Worm (Caenorhabditis elegans) whole organism, L1 larva: ENCODE data around the gene acbp-4.

Source experiments
- aly-2 ChIP-seq: fragments of 150-350 bp; optimal IDR thresholded peaks from 2 replicates; lab custom pipeline; 2014; ENCODE audit warnings: missing biosample characterization, missing genetic modification characterization
- blmp-1 ChIP-seq: fragments of 150-350 bp; optimal IDR thresholded peaks from 2 replicates; lab custom pipeline; 2014; ENCODE audit warnings: missing biosample characterization, missing genetic modification characterization
- ceh-82 ChIP-seq, 3 experiments: fragments of 150-350 bp in 1 of 3; sonication (generic microtip) in 2 of 3; optimal IDR thresholded peaks; 2 replicates each; lab custom pipeline; 2014 to 2017; ENCODE audit warnings: missing biosample characterization in 3 of 3, missing genetic modification characterization in 3 of 3
- ces-1 ChIP-seq: fragments of 150-350 bp; optimal IDR thresholded peaks from 2 replicates; lab custom pipeline; 2014; ENCODE audit warnings: missing biosample characterization, missing genetic modification reagents, missing genetic modification characterization
- dpl-1 ChIP-seq, 3 experiments: fragments of 150-350 bp in 2 of 3; sonication (generic microtip) in 1 of 3; optimal IDR thresholded peaks; 2 replicates each; lab custom pipeline; 2014 to 2017; ENCODE audit warnings: missing biosample characterization in 3 of 3, missing genetic modification characterization in 3 of 3, missing genetic modification reagents in 3 of 3
- efl-1 ChIP-seq, 4 experiments: fragments of 150-350 bp; optimal IDR thresholded peaks in 3 of 4; peaks in 1 of 4; 1 replicate in 1 of 4; 2 replicates in 3 of 4; lab custom pipeline; 2014; ENCODE audit warnings: missing biosample characterization in 2 of 4, missing genetic modification characterization in 2 of 4, missing genetic modification reagents in 2 of 4
- egl-13 ChIP-seq: sonication (generic microtip); optimal IDR thresholded peaks from 2 replicates; lab custom pipeline; 2016; ENCODE audit warnings: missing genotype, missing genetic modification reagents, missing genetic modification characterization, missing compliant biosample characterization
- egl-27 ChIP-seq, 2 experiments: fragments of 150-350 bp in 1 of 2; sonication (generic microtip); optimal IDR thresholded peaks; 3 replicates each; lab custom pipeline; 2017 to 2018; ENCODE audit warnings: missing biosample characterization in 2 of 2, missing genetic modification characterization in 2 of 2, missing genetic modification reagents in 2 of 2
- elt-3 ChIP-seq, 6 experiments: fragments of 150-350 bp in 1 of 6; sonication (generic microtip); optimal IDR thresholded peaks; 2 replicates each; lab custom pipeline; 2017 to 2018; ENCODE audit warnings: missing biosample characterization in 6 of 6, missing genetic modification characterization in 6 of 6, inconsistent platforms in 1 of 6
- fkh-4 ChIP-seq: sonication (generic microtip); optimal IDR thresholded peaks from 2 replicates; lab custom pipeline; 2016; ENCODE audit warnings: missing compliant biosample characterization, missing genetic modification characterization, borderline replicate concordance
- fos-1 ChIP-seq: fragments of 150-350 bp; optimal IDR thresholded peaks from 2 replicates; lab custom pipeline; 2014; ENCODE audit warnings: missing biosample characterization, missing genetic modification characterization
- hlh-17 ChIP-seq: fragments of 200-800 bp; sonication (Bioruptor generic); optimal IDR thresholded peaks from 2 replicates; lab custom pipeline; 2018; ENCODE audit warnings: missing genetic modification characterization, mild to moderate bottlenecking, missing compliant biosample characterization, moderate library complexity, borderline replicate concordance
- hpl-2 ChIP-seq: fragments of 150-350 bp; optimal IDR thresholded peaks from 2 replicates; lab custom pipeline; 2014; ENCODE audit warnings: missing biosample characterization, missing genetic modification reagents, missing genetic modification characterization
- irx-1 ChIP-seq: sonication (generic microtip); optimal IDR thresholded peaks from 2 replicates; lab custom pipeline; 2016; ENCODE audit warnings: missing genetic modification characterization, missing compliant biosample characterization
- lin-13 ChIP-seq: fragments of 150-350 bp; optimal IDR thresholded peaks from 2 replicates; lab custom pipeline; 2014; ENCODE audit warnings: missing biosample characterization, missing genetic modification reagents, missing genetic modification characterization
- lin-14 ChIP-seq: fragments of 200-800 bp; sonication (Bioruptor generic); optimal IDR thresholded peaks from 2 replicates; lab custom pipeline; 2018; ENCODE audit warnings: mild to moderate bottlenecking, missing genetic modification characterization, moderate library complexity, missing compliant biosample characterization
- lin-35 ChIP-seq, 2 experiments: fragments of 150-350 bp; optimal IDR thresholded peaks; 2 replicates each; lab custom pipeline; 2014; ENCODE audit warnings: missing biosample characterization in 2 of 2, missing genetic modification characterization in 2 of 2, missing genetic modification reagents in 2 of 2
- lir-3 ChIP-seq: sonication (generic microtip); optimal IDR thresholded peaks from 2 replicates; lab custom pipeline; 2016; ENCODE audit warnings: mild to moderate bottlenecking, missing genetic modification characterization, moderate library complexity, missing compliant biosample characterization; ENCODE audit not compliant: poor library complexity
- lsy-2 ChIP-seq, 2 experiments: fragments of 150-350 bp; optimal IDR thresholded peaks; 2 replicates each; lab custom pipeline; 2014; ENCODE audit warnings: missing biosample characterization in 2 of 2, missing genetic modification characterization in 2 of 2
- mep-1 ChIP-seq: fragments of 150-350 bp; optimal IDR thresholded peaks from 2 replicates; lab custom pipeline; 2014; ENCODE audit warnings: missing biosample characterization, missing genetic modification characterization
- nhr-11 ChIP-seq: fragments of 150-350 bp; optimal IDR thresholded peaks from 2 replicates; lab custom pipeline; 2014; ENCODE audit warnings: missing biosample characterization, missing genetic modification characterization
- nhr-20 ChIP-seq: sonication (generic microtip); optimal IDR thresholded peaks from 2 replicates; lab custom pipeline; 2016; ENCODE audit warnings: mild to moderate bottlenecking, missing genetic modification characterization, missing compliant biosample characterization
- nhr-237 ChIP-seq: fragments of 150-350 bp; optimal IDR thresholded peaks from 2 replicates; lab custom pipeline; 2014; ENCODE audit warnings: missing biosample characterization, missing genetic modification characterization
- nhr-47 ChIP-seq: sonication (generic microtip); optimal IDR thresholded peaks from 2 replicates; lab custom pipeline; 2016; ENCODE audit warnings: mild to moderate bottlenecking, missing genetic modification characterization, moderate library complexity, missing compliant biosample characterization
- nhr-71 ChIP-seq: sonication (generic microtip); optimal IDR thresholded peaks from 2 replicates; lab custom pipeline; 2016; ENCODE audit warnings: mild to moderate bottlenecking, missing genetic modification characterization, moderate library complexity, missing compliant biosample characterization
- nhr-77 ChIP-seq: fragments of 150-350 bp; optimal IDR thresholded peaks from 2 replicates; lab custom pipeline; 2014; ENCODE audit warnings: missing biosample characterization, missing genetic modification characterization
- nhr-85 ChIP-seq: sonication (generic microtip); peaks from one replicate; lab custom pipeline; 2016; ENCODE audit warnings: missing genetic modification characterization, inconsistent platforms, missing compliant biosample characterization
- nhr-90 ChIP-seq: sonication (generic microtip); optimal IDR thresholded peaks from 2 replicates; lab custom pipeline; 2016; ENCODE audit warnings: mild to moderate bottlenecking, missing genetic modification characterization, missing compliant biosample characterization; ENCODE audit not compliant: poor library complexity
- pag-3 ChIP-seq: sonication (generic microtip); optimal IDR thresholded peaks from 2 replicates; lab custom pipeline; 2017; ENCODE audit warnings: missing genetic modification characterization, mild to moderate bottlenecking, missing compliant biosample characterization, antibody characterized with exemption, borderline replicate concordance; ENCODE audit not compliant: insufficient read depth
- pqm-1 ChIP-seq: sonication (generic microtip); optimal IDR thresholded peaks from 3 replicates; lab custom pipeline; 2017; ENCODE audit warnings: missing biosample characterization, missing genetic modification characterization
- rnt-1 ChIP-seq: sonication (generic microtip); optimal IDR thresholded peaks from 2 replicates; lab custom pipeline; 2016; ENCODE audit warnings: mild to moderate bottlenecking, missing genetic modification characterization, moderate library complexity, missing compliant biosample characterization
- skn-1 ChIP-seq: fragments of 150-350 bp; optimal IDR thresholded peaks from 2 replicates; lab custom pipeline; 2014; ENCODE audit warnings: missing biosample characterization, missing genetic modification characterization
- snpc-4 ChIP-seq: fragments of 150-350 bp; optimal IDR thresholded peaks from 2 replicates; lab custom pipeline; 2014; ENCODE audit warnings: missing biosample characterization, missing genetic modification characterization
- snu-23 ChIP-seq: sonication (generic microtip); optimal IDR thresholded peaks from 2 replicates; lab custom pipeline; 2016; ENCODE audit warnings: missing genetic modification characterization, missing compliant biosample characterization
- sptf-1 ChIP-seq: fragments of 150-350 bp; optimal IDR thresholded peaks from 2 replicates; lab custom pipeline; 2014; ENCODE audit warnings: missing biosample characterization, missing genetic modification characterization
- sup-37 ChIP-seq: fragments of 200-800 bp; sonication (Bioruptor generic); optimal IDR thresholded peaks from 2 replicates; lab custom pipeline; 2018; ENCODE audit warnings: mild to moderate bottlenecking, missing genetic modification characterization, missing compliant biosample characterization
- tbx-2 ChIP-seq: sonication (generic microtip); optimal IDR thresholded peaks from 2 replicates; lab custom pipeline; 2016; ENCODE audit warnings: missing genetic modification characterization, missing compliant biosample characterization
- tlp-1 ChIP-seq: fragments of 150-350 bp; optimal IDR thresholded peaks from 2 replicates; lab custom pipeline; 2014; ENCODE audit warnings: missing biosample characterization, missing genetic modification characterization
- vab-15 ChIP-seq: sonication (generic microtip); optimal IDR thresholded peaks from 2 replicates; lab custom pipeline; 2017; ENCODE audit warnings: missing genotype, mild to moderate bottlenecking, missing genetic modification characterization, missing compliant biosample characterization
- zag-1 ChIP-seq: fragments of 150-350 bp; optimal IDR thresholded peaks from 2 replicates; lab custom pipeline; 2014; ENCODE audit warnings: missing biosample characterization, missing genetic modification characterization
- ztf-11 ChIP-seq, 2 experiments: sonication (generic microtip); optimal IDR thresholded peaks; 2 replicates each; lab custom pipeline; 2016 to 2017; ENCODE audit warnings: missing genetic modification characterization in 2 of 2, missing biosample characterization in 1 of 2, missing compliant biosample characterization in 1 of 2
- ztf-4 ChIP-seq: fragments of 150-350 bp; optimal IDR thresholded peaks from 2 replicates; lab custom pipeline; 2014; ENCODE audit warnings: missing biosample characterization, missing genetic modification characterization

acbp-4 gene

DNA sequence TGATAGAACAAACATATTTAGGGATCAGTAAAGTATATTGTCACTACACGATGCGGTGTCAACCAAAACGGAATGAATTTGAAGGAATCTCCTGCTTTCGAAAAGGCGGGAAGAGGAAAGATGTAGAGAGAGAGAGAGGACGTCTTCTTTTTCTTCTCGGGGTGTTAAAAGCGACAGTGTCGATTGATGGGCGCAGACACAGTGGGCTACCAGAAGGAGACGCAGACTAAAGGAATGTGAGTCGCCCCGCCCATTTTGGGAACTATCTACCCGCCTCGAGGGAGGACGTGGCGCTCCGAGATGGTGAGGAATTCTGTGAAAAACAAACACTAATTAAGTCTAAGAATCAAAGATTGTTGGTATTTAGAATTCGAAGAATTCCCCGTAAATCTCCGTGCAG, 9.4 kb downstream of the acbp-4 start, which contains the start of the genes B0361.14 and B0361.9:
B0361.14 (minus strand) TSS at position 66 of the 400 bp plus-strand sequence.
B0361.9 (minus strand) TSS at position 166 of the 400 bp plus-strand sequence.
- TF ChIP-seq lsy-2 (tag; optimal IDR thresholded peaks at IDR 0.05; lab: Kevin White, UChicago) (peak in 1 of 2 experiments; percentile 28), blmp-1 (tag; lab: Kevin White, UChicago) (peak; percentile 94), efl-1 (optimal IDR thresholded peaks at IDR 0.05; lab: Kevin White, UChicago) (no peak), efl-1 (GFP tag; optimal IDR thresholded peaks at IDR 0.05 in 1 of 2; lab: Kevin White, UChicago) (peak in 1 of 2 experiments; percentile 84), nhr-85 (peak; percentile 67), rnt-1 (peak; percentile 0), lin-35 (GFP tag; optimal IDR thresholded peaks at IDR 0.05; lab: Kevin White, UChicago) (peak in 1 of 2 experiments; percentile 20), snu-23 (GFP tag; lab: Kevin White, UChicago) (peak; percentile 33), lin-14 (peak; percentile 41), nhr-71 (tag; lab: Kevin White, UChicago) (peak; percentile 25), ztf-4 (tag; lab: Kevin White, UChicago) (no peak), ztf-11 (tag; optimal IDR thresholded peaks at IDR 0.05; lab: Kevin White, UChicago) (no peak), nhr-20 (tag; lab: Kevin White, UChicago) (peak; percentile 47), nhr-11 (tag; lab: Kevin White, UChicago) (no peak), elt-3 (tag; optimal IDR thresholded peaks at IDR 0.05; lab: Kevin White, UChicago) (peak in 2 of 6 experiments; percentile 13 to 26), mep-1 (peak; percentile 1), lin-13 (no peak), irx-1 (tag; lab: Kevin White, UChicago) (no peak)

DNA sequence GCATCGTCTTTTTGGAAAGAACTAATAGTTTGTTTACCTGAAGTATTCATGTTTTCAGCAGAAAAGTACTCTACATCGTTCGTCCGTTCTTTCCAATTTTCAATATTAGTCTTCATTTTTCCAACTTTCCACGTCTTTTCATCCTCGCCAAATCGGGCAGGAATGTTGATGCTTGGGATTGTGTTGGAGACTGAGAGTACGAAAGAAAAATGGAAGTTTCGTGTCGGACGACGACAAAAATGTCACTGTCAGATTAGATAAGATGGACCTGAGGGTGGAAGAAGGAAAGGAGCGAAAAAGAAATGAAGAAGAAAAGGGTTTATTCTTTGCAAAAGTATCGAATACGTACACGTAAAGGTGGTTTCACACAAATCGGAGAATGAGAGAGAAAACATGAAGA, 10.9 kb downstream of the acbp-4 start:
- peak; percentile 54 for TF ChIP-seq lin-14
- TF ChIP-seq ceh-82 (tag; optimal IDR thresholded peaks at IDR 0.05; lab: Kevin White, UChicago) = no peak
- TF ChIP-seq aly-2 (tag; lab: Kevin White, UChicago) = no peak
- TF ChIP-seq blmp-1 (tag; lab: Kevin White, UChicago) = peak; percentile 81
- no peak for TF ChIP-seq ces-1 (GFP tag; lab: Kevin White, UChicago)
- TF ChIP-seq nhr-71 (tag; lab: Kevin White, UChicago) = peak; percentile 10
- TF ChIP-seq hpl-2 (GFP tag; lab: Kevin White, UChicago) = no peak
- no peak for TF ChIP-seq nhr-237 (tag; lab: Kevin White, UChicago)
- TF ChIP-seq pqm-1 (tag; lab: Kevin White, UChicago) = no peak
- TF ChIP-seq nhr-85 = peak; percentile 80
- no peak for TF ChIP-seq lir-3 (tag; lab: Kevin White, UChicago)
- no peak for TF ChIP-seq ztf-4 (tag; lab: Kevin White, UChicago)
- no peak for TF ChIP-seq nhr-77 (tag; lab: Kevin White, UChicago)
- TF ChIP-seq nhr-20 (tag; lab: Kevin White, UChicago) = peak; percentile 15
- TF ChIP-seq elt-3 (tag; optimal IDR thresholded peaks at IDR 0.05; lab: Kevin White, UChicago) = peak in 4 of 6 experiments; percentile 17 to 89 (median 46)
- no peak for TF ChIP-seq nhr-47 (tag; lab: Kevin White, UChicago)
- no peak for TF ChIP-seq fkh-4 (tag; lab: Kevin White, UChicago)
- peak; percentile 14 for TF ChIP-seq snu-23 (GFP tag; lab: Kevin White, UChicago)
- TF ChIP-seq efl-1 (optimal IDR thresholded peaks at IDR 0.05; lab: Kevin White, UChicago) = no peak
- TF ChIP-seq efl-1 (GFP tag; optimal IDR thresholded peaks at IDR 0.05 in 1 of 2; lab: Kevin White, UChicago) = peak in 1 of 2 experiments; percentile 85
- peak; percentile 2 to 32 for TF ChIP-seq lsy-2 (tag; optimal IDR thresholded peaks at IDR 0.05; lab: Kevin White, UChicago)
- no peak for TF ChIP-seq pag-3 (tag; lab: Kevin White, UChicago)

DNA sequence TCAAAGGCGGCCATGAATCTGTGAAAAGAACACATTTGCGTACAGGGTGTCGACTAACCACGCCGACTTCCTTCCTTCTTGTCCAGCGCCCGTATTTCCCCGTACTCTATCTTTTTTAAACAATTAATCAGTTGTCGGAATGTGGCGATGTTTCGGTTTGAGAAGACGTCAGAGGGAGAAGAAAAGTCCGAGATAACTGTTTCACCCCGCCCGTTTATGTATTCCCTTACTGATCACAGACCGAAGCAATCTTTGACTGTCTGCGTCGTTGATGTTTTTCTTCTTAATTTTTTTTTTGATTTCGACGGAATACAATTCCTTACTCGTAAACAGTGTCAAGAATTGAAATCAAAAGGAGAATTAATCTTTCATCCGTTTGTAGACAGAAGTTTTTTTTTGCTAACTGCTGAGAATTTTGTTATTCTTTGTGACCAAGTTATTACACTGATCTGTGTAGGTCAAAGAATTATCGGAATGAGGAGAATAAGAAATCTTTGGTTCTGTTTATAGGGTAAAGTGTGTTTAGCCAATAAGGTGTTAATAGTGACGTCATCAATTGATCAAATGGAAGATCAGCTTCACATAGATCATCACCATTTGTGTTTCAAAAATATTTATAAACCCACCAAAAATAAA, 11.7 kb downstream of the acbp-4 start:
- TF ChIP-seq nhr-71 (tag; lab: Kevin White, UChicago) (peak; percentile 42), pqm-1 (tag; lab: Kevin White, UChicago) (no peak), zag-1 (tag; lab: Kevin White, UChicago) (no peak), lin-35 (GFP tag; optimal IDR thresholded peaks at IDR 0.05; lab: Kevin White, UChicago) (peak in 1 of 2 experiments; percentile 34), nhr-11 (tag; lab: Kevin White, UChicago) (no peak), snpc-4 (tag; lab: Kevin White, UChicago) (no peak), nhr-20 (tag; lab: Kevin White, UChicago) (peak; percentile 62), elt-3 (tag; optimal IDR thresholded peaks at IDR 0.05; lab: Kevin White, UChicago) (peak in 3 of 6 experiments; percentile 58 to 71 (median 65)), tlp-1 (tag; lab: Kevin White, UChicago) (no peak), nhr-90 (tag; lab: Kevin White, UChicago) (peak; percentile 37), vab-15 (peak; percentile 23), egl-13 (tag; lab: Kevin White, UChicago) (no peak), sup-37 (GFP tag; lab: Kevin White, UChicago) (no peak), hlh-17 (no peak), dpl-1 (GFP tag; optimal IDR thresholded peaks at IDR 0.05; lab: Kevin White, UChicago) (no peak), egl-27 (tag; optimal IDR thresholded peaks at IDR 0.05; lab: Kevin White, UChicago) (no peak), irx-1 (tag; lab: Kevin White, UChicago) (no peak), tbx-2 (peak; percentile 11), sptf-1 (tag; lab: Kevin White, UChicago) (no peak), efl-1 (optimal IDR thresholded peaks at IDR 0.05; lab: Kevin White, UChicago) (no peak), efl-1 (GFP tag; optimal IDR thresholded peaks at IDR 0.05 in 1 of 2; lab: Kevin White, UChicago) (peak in 1 of 2 experiments; percentile 79), lin-14 (peak; percentile 60), fos-1 (tag; lab: Kevin White, UChicago) (no peak), lsy-2 (tag; optimal IDR thresholded peaks at IDR 0.05; lab: Kevin White, UChicago) (peak in 1 of 2 experiments; percentile 33), skn-1 (no peak), snu-23 (GFP tag; lab: Kevin White, UChicago) (peak; percentile 27)
